Fruit fly (Drosophila melanogaster): ENCODE data around the gene CG1695.

The CG1695 gene

dm6 chrX:20433345-20434332, at the start of gene CG1695 (continued):
- TF ChIP-seq dimm (GFP tag; IDR thresholded peaks at IDR 0.05) (no peak), Nf-YA (GFP tag; IDR thresholded peaks at IDR 0.05) (no peak), CG4820 (GFP tag; optimal IDR thresholded peaks at IDR 0.05) (no peak), sr (GFP tag; IDR thresholded peaks at IDR 0.05) (no peak), cato (GFP tag; optimal IDR thresholded peaks at IDR 0.05; ENCODE audit: borderline replicate concordance) (no peak), CG12299 (tag; optimal IDR thresholded peaks at IDR 0.05) (no peak), CG4730 (GFP tag; IDR thresholded peaks at IDR 0.05) (no peak), CG4282 (GFP tag; optimal IDR thresholded peaks at IDR 0.05) (no peak), CG8290 (GFP tag; optimal IDR thresholded peaks at IDR 0.05) (no peak), CG8290 (tag; optimal IDR thresholded peaks at IDR 0.05) (peak in 1 of 2 experiments; percentile 51), unpg (GFP tag; optimal IDR thresholded peaks at IDR 0.05) (no peak), pan (optimal IDR thresholded peaks at IDR 0.05) (no peak), pan (GFP tag; optimal IDR thresholded peaks at IDR 0.05 in 1 of 2, IDR thresholded peaks at IDR 0.05 in 1 of 2) (no peak), GATAe (GFP tag; conservative IDR thresholded peaks at IDR 0.05) (no peak), Hmx (GFP tag; optimal IDR thresholded peaks at IDR 0.05) (no peak), CG2712 (tag; optimal IDR thresholded peaks at IDR 0.05) (no peak), CG10147 (GFP tag; optimal IDR thresholded peaks at IDR 0.05) (no peak), Blimp-1 (GFP tag; optimal IDR thresholded peaks at IDR 0.05) (no peak), CG12104 (GFP tag; optimal IDR thresholded peaks at IDR 0.05) (peak; percentile 8), z (GFP tag; IDR thresholded peaks at IDR 0.05) (no peak), pho (GFP tag; optimal IDR thresholded peaks at IDR 0.05) (no peak), CG11560 (tag; IDR thresholded peaks at IDR 0.05) (no peak), fru (optimal IDR thresholded peaks at IDR 0.05) (no peak), HLHmδ (GFP tag; optimal IDR thresholded peaks at IDR 0.05) (no peak), lab (GFP tag; optimal IDR thresholded peaks at IDR 0.05) (peak; percentile 34), CG6272 (GFP tag; IDR thresholded peaks at IDR 0.05) (no peak), trh (GFP tag; optimal IDR thresholded peaks at IDR 0.05) (no peak), Nf-YC (tag; optimal IDR thresholded peaks at IDR 0.05) (peak; percentile 6), Mes4 (GFP tag; optimal IDR thresholded peaks at IDR 0.05) (no peak), sc (optimal IDR thresholded peaks at IDR 0.05) (no peak), sc (GFP tag; optimal IDR thresholded peaks at IDR 0.05) (no peak), Dip2 (GFP tag; IDR thresholded peaks at IDR 0.05) (no peak), CG6689 (GFP tag; IDR thresholded peaks at IDR 0.05) (no peak), CG11456 (GFP tag; IDR thresholded peaks at IDR 0.05) (no peak), al (GFP tag; IDR thresholded peaks at IDR 0.05) (no peak), fd96Cb (tag; optimal IDR thresholded peaks at IDR 0.05) (no peak), CG15073 (GFP tag; optimal IDR thresholded peaks at IDR 0.05) (no peak), nmo (GFP tag; optimal IDR thresholded peaks at IDR 0.05) (peak; percentile 28), CG3163 (GFP tag; optimal IDR thresholded peaks at IDR 0.05) (no peak), row (GFP tag; IDR thresholded peaks at IDR 0.05) (peak; percentile 60), sqz (GFP tag; optimal IDR thresholded peaks at IDR 0.05) (no peak), Myb (GFP tag; optimal IDR thresholded peaks at IDR 0.05) (peak; percentile 22), danr (GFP tag; IDR thresholded peaks at IDR 0.05) (no peak), Lhr (GFP tag; optimal IDR thresholded peaks at IDR 0.05) (no peak), nerfin-1 (tag; optimal IDR thresholded peaks at IDR 0.05) (no peak), sim (GFP tag; IDR thresholded peaks at IDR 0.05) (no peak), CG3995 (GFP tag; optimal IDR thresholded peaks at IDR 0.05) (no peak), CG34224 (GFP tag; IDR thresholded peaks at IDR 0.05; ENCODE audit: partially characterized antibody) (no peak), Dek (tag; optimal IDR thresholded peaks at IDR 0.05) (no peak), CG43689 (GFP tag; IDR thresholded peaks at IDR 0.05) (no peak), CG13296 (GFP tag; optimal IDR thresholded peaks at IDR 0.05) (no peak), CTCF (GFP tag; optimal IDR thresholded peaks at IDR 0.05) (no peak)

Data from whole organism, embryonic.